Worm (Caenorhabditis elegans) whole organism, L1 larva: ENCODE results near the gene mig-39.

Experiments
- ces-1 ChIP-seq: fragments of 150-350 bp; optimal IDR thresholded peaks from 2 replicates; lab custom pipeline; 2014; ENCODE audit warnings: missing biosample characterization, missing genetic modification reagents, missing genetic modification characterization
- efl-1 ChIP-seq, 4 experiments: fragments of 150-350 bp; optimal IDR thresholded peaks in 3 of 4; peaks in 1 of 4; 1 replicate in 1 of 4; 2 replicates in 3 of 4; lab custom pipeline; 2014; ENCODE audit warnings: missing biosample characterization in 2 of 4, missing genetic modification characterization in 2 of 4, missing genetic modification reagents in 2 of 4
- elt-3 ChIP-seq, 6 experiments: fragments of 150-350 bp in 1 of 6; sonication (generic microtip); optimal IDR thresholded peaks; 2 replicates each; lab custom pipeline; 2017 to 2018; ENCODE audit warnings: missing biosample characterization in 6 of 6, missing genetic modification characterization in 6 of 6, inconsistent platforms in 1 of 6
- fos-1 ChIP-seq: fragments of 150-350 bp; optimal IDR thresholded peaks from 2 replicates; lab custom pipeline; 2014; ENCODE audit warnings: missing biosample characterization, missing genetic modification characterization
- lin-13 ChIP-seq: fragments of 150-350 bp; optimal IDR thresholded peaks from 2 replicates; lab custom pipeline; 2014; ENCODE audit warnings: missing biosample characterization, missing genetic modification reagents, missing genetic modification characterization
- nhr-90 ChIP-seq: sonication (generic microtip); optimal IDR thresholded peaks from 2 replicates; lab custom pipeline; 2016; ENCODE audit warnings: mild to moderate bottlenecking, missing genetic modification characterization, missing compliant biosample characterization; ENCODE audit not compliant: poor library complexity
- pqm-1 ChIP-seq: sonication (generic microtip); optimal IDR thresholded peaks from 3 replicates; lab custom pipeline; 2017; ENCODE audit warnings: missing biosample characterization, missing genetic modification characterization
- unc-130 ChIP-seq: fragments of 150-350 bp; optimal IDR thresholded peaks from 2 replicates; lab custom pipeline; 2017; ENCODE audit warnings: missing biosample characterization, missing genetic modification characterization, inconsistent platforms
- xbp-1 ChIP-seq: sonication (generic microtip); optimal IDR thresholded peaks from 2 replicates; lab custom pipeline; 2016; ENCODE audit warnings: missing genetic modification characterization, missing compliant biosample characterization
- zag-1 ChIP-seq: fragments of 150-350 bp; optimal IDR thresholded peaks from 2 replicates; lab custom pipeline; 2014; ENCODE audit warnings: missing biosample characterization, missing genetic modification characterization
- ztf-11 ChIP-seq, 2 experiments: sonication (generic microtip); optimal IDR thresholded peaks; 2 replicates each; lab custom pipeline; 2016 to 2017; ENCODE audit warnings: missing genetic modification characterization in 2 of 2, missing biosample characterization in 1 of 2, missing compliant biosample characterization in 1 of 2
- ztf-4 ChIP-seq: fragments of 150-350 bp; optimal IDR thresholded peaks from 2 replicates; lab custom pipeline; 2014; ENCODE audit warnings: missing biosample characterization, missing genetic modification characterization

- TF ChIP-seq pqm-1 (tag; lab: Kevin White, UChicago) (no peak), elt-3 (tag; optimal IDR thresholded peaks at IDR 0.05; lab: Kevin White, UChicago) (no peak), zag-1 (tag; lab: Kevin White, UChicago) (no peak), efl-1 (optimal IDR thresholded peaks at IDR 0.05; lab: Kevin White, UChicago) (no peak), efl-1 (GFP tag; optimal IDR thresholded peaks at IDR 0.05 in 1 of 2; lab: Kevin White, UChicago) (no peak), nhr-90 (tag; lab: Kevin White, UChicago) (no peak), lin-13 (no peak), ztf-11 (tag; optimal IDR thresholded peaks at IDR 0.05; lab: Kevin White, UChicago) (no peak), ztf-4 (tag; lab: Kevin White, UChicago) (no peak), unc-130 (tag; lab: Kevin White, UChicago) (no peak), fos-1 (tag; lab: Kevin White, UChicago) (no peak), xbp-1 (tag; lab: Kevin White, UChicago) (no peak), ces-1 (GFP tag; lab: Kevin White, UChicago) (no peak)
These were observed 685 bp downstream of the mig-39 start for ce11 chrIII:8467520-8467919.
